Worm (Caenorhabditis elegans): ENCODE data around the gene ZK177.12.

- TF ChIP-seq F13H6.1 (tag; optimal IDR thresholded peaks at IDR 0.05) (no peak), zag-1 (tag; optimal IDR thresholded peaks at IDR 0.05) (no peak), lsy-2 (tag; optimal IDR thresholded peaks at IDR 0.05) (no peak), nhr-23 (tag; optimal IDR thresholded peaks at IDR 0.05) (no peak), ztf-11 (tag; optimal IDR thresholded peaks at IDR 0.05) (no peak), lin-13 (GFP tag; optimal IDR thresholded peaks at IDR 0.05) (no peak)
Observed at ce11 chrII:5537524-5537923, 16.0 kb downstream of the ZK177.12 start, which contains the start of gene C17C3.11.

All from whole organism, L2 larva.